Worm (Caenorhabditis elegans) whole organism, early embryonic: ENCODE data around the gene bnc-1.

Experiments used
- B0310.2 ChIP-seq: sonication (generic microtip); optimal IDR thresholded peaks from 2 replicates; lab custom pipeline; 2016; ENCODE audit warnings: mild to moderate bottlenecking, missing genetic modification characterization, missing compliant biosample characterization
- F13C5.2 ChIP-seq: sonication (generic microtip); optimal IDR thresholded peaks from 2 replicates; lab custom pipeline; 2017; ENCODE audit warnings: mild to moderate bottlenecking, missing genetic modification characterization, inconsistent platforms, missing compliant biosample characterization
- aly-1 ChIP-seq: sonication (generic microtip); optimal IDR thresholded peaks from 2 replicates; lab custom pipeline; 2016; ENCODE audit warnings: missing genetic modification characterization, missing compliant biosample characterization
- ama-1 ChIP-seq: fragments of 150-350 bp; optimal IDR thresholded peaks from 2 replicates; lab custom pipeline; 2014
- ceh-13 ChIP-seq: fragments of 200-800 bp; sonication (Bioruptor generic); optimal IDR thresholded peaks from 2 replicates; lab custom pipeline; 2018; ENCODE audit warnings: mild to moderate bottlenecking, missing genetic modification characterization, missing compliant biosample characterization
- ceh-36 ChIP-seq: sonication (generic microtip); optimal IDR thresholded peaks from 2 replicates; lab custom pipeline; 2016; ENCODE audit warnings: missing genetic modification characterization, inconsistent platforms, missing compliant biosample characterization
- ets-7 ChIP-seq: sonication (generic microtip); optimal IDR thresholded peaks from 2 replicates; lab custom pipeline; 2016; ENCODE audit warnings: missing genotype, missing genetic modification characterization, missing compliant biosample characterization
- flt-1 ChIP-seq: fragments of 200-800 bp; sonication (Bioruptor generic); IDR thresholded peaks from 2 replicates; pipeline ENCODE4 v1.3.6; 2022; ENCODE audit warnings: missing genetic modification characterization, missing compliant biosample characterization
- hmbx-1 ChIP-seq: sonication (generic microtip); optimal IDR thresholded peaks from 2 replicates; lab custom pipeline; 2016; ENCODE audit warnings: mild to moderate bottlenecking, missing genetic modification characterization, missing compliant biosample characterization
- hmg-4 ChIP-seq: fragments of 200-800 bp; sonication (Bioruptor generic); optimal IDR thresholded peaks from 2 replicates; lab custom pipeline; 2018; ENCODE audit warnings: mild to moderate bottlenecking, missing genetic modification characterization, missing compliant biosample characterization
- hnd-1 ChIP-seq: sonication (generic microtip); optimal IDR thresholded peaks from 2 replicates; lab custom pipeline; 2016; ENCODE audit warnings: missing genetic modification characterization, missing compliant biosample characterization
- pes-1 ChIP-seq: fragments of 200-800 bp; sonication (Bioruptor generic); IDR thresholded peaks from 2 replicates; pipeline ENCODE4 v1.3.6; 2022; ENCODE audit warnings: missing genetic modification reagents, missing genetic modification characterization, missing compliant biosample characterization
- scrt-1 ChIP-seq: fragments of 200-800 bp; sonication (Bioruptor generic); IDR thresholded peaks from 2 replicates; pipeline ENCODE4 v1.3.6; 2022; ENCODE audit warnings: missing genetic modification characterization, missing compliant biosample characterization
- sea-1 ChIP-seq: fragments of 200-800 bp; sonication (Bioruptor generic); conservative IDR thresholded peaks from 2 replicates; pipeline ENCODE4 v1.3.6; 2022; ENCODE audit warnings: missing genetic modification characterization, missing compliant biosample characterization
- tbx-11 ChIP-seq: fragments of 200-800 bp; sonication (Bioruptor generic); IDR thresholded peaks from 2 replicates; pipeline ENCODE4 v1.3.6; 2022; ENCODE audit warnings: missing genetic modification characterization, missing compliant biosample characterization
- tbx-37 ChIP-seq: fragments of 200-800 bp; sonication (Bioruptor generic); conservative IDR thresholded peaks from 2 replicates; pipeline ENCODE4 v1.3.6; 2022; ENCODE audit warnings: missing genetic modification reagents, missing genetic modification characterization, missing compliant biosample characterization
- tra-4 ChIP-seq: sonication (generic microtip); optimal IDR thresholded peaks from 2 replicates; lab custom pipeline; 2017; ENCODE audit warnings: missing genetic modification characterization, missing compliant biosample characterization

The bnc-1 gene

DNA sequence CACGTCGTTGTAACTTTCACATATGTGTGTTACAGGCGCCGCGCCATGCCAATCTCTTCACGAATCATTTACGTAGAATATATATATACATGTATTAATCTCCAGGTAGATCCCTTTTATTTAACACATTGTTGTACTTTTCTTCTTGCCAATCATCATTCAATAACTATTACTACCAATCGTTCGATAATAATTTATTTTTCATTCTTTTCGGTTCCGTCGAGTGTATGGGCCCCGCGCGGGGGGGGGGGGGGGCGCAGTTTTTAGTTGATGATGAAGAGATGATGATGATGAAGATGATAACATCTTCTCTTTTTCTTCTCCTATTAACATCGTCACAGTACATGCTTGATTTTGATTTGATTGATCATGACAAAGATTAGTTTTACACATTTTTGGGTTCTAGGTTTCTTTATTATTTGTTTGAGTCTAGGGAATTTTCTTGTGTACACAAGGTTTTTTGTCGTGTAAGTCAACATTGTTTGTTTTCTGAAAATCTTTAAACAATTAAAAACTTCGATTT is 22.5 kb upstream of the bnc-1 start:
- no peak for TF ChIP-seq tra-4
- no peak for TF ChIP-seq tbx-11
- no peak for TF ChIP-seq hnd-1 (tag; lab: Kevin White, UChicago)
- TF ChIP-seq hmbx-1 (tag; lab: Kevin White, UChicago), result no peak
- TF ChIP-seq ceh-36, result no peak
- TF ChIP-seq sea-1 (GFP tag; lab: Robert Waterston, UW), result no peak
- TF ChIP-seq scrt-1, result no peak
- no peak for TF ChIP-seq B0310.2 (tag; lab: Kevin White, UChicago)
- TF ChIP-seq flt-1 (GFP tag; lab: Robert Waterston, UW), result no peak
- no peak for TF ChIP-seq pes-1 (GFP tag; lab: Robert Waterston, UW)
- no peak for TF ChIP-seq aly-1 (tag; lab: Kevin White, UChicago)
- no peak for TF ChIP-seq hmg-4
- TF ChIP-seq ceh-13 (GFP tag; lab: Kevin White, UChicago), result no peak
- TF ChIP-seq ama-1 (lab: Kevin White, UChicago), result no peak
- no peak for TF ChIP-seq F13C5.2 (tag; lab: Kevin White, UChicago)
- no peak for TF ChIP-seq tbx-37
- TF ChIP-seq ets-7, result no peak

DNA sequence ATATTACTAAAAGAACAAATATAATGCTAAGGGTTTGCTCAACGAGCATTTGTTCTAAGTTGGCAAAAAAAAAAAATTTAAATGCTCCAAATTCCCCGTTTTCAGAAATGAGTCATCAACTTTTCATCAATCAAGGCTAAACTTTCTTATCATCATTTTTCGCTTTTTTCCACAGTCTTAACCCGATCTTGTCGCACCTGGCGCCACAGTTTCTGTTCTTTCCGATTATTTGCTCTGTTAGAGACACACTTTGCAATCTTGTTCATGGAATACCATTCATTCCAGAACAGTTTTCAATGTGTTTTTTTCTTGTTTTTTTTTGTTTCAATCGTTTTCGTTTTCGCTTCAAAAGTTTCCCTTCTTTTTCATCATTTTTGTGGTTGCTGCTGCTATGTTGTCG is 21.3 kb upstream of the bnc-1 start:
- no peak for TF ChIP-seq tra-4
- TF ChIP-seq ceh-36, result no peak
- no peak for TF ChIP-seq ama-1 (lab: Kevin White, UChicago)
- TF ChIP-seq flt-1 (GFP tag; lab: Robert Waterston, UW), result no peak
- TF ChIP-seq hmg-4, result no peak
- no peak for TF ChIP-seq tbx-37
- TF ChIP-seq sea-1 (GFP tag; lab: Robert Waterston, UW), result no peak
- TF ChIP-seq hmbx-1 (tag; lab: Kevin White, UChicago), result no peak
- no peak for TF ChIP-seq hnd-1 (tag; lab: Kevin White, UChicago)
- no peak for TF ChIP-seq pes-1 (GFP tag; lab: Robert Waterston, UW)
- no peak for TF ChIP-seq aly-1 (tag; lab: Kevin White, UChicago)
- TF ChIP-seq F13C5.2 (tag; lab: Kevin White, UChicago), result no peak

DNA sequence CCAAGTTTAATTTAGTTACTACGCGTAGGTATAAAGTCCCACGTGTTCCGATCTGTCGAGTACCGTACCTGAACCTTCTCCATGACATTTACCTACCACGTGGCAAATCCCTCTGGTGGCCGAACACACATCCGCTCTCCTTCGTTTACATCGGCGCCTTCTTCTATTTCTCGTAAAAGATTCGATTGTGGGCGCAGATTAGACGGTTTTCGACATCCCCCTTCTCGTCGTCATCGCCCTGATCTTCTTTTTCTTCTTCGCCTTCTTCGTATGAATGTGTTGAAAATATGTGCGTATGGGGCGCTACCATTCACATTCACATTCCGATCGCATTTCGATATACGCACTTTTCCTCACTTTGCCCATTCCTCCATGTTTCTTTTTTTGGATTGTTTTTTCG is 19.9 kb upstream of the bnc-1 start:
- TF ChIP-seq B0310.2 (tag; lab: Kevin White, UChicago) (no peak), sea-1 (GFP tag; lab: Robert Waterston, UW) (no peak), hmg-4 (no peak), flt-1 (GFP tag; lab: Robert Waterston, UW) (no peak), hmbx-1 (tag; lab: Kevin White, UChicago) (no peak), tbx-37 (no peak), F13C5.2 (tag; lab: Kevin White, UChicago) (no peak), pes-1 (GFP tag; lab: Robert Waterston, UW) (no peak), ceh-13 (GFP tag; lab: Kevin White, UChicago) (no peak), tbx-11 (no peak), ets-7 (no peak), hnd-1 (tag; lab: Kevin White, UChicago) (no peak), aly-1 (tag; lab: Kevin White, UChicago) (no peak), ama-1 (lab: Kevin White, UChicago) (no peak), scrt-1 (no peak), tra-4 (no peak), ceh-36 (no peak)

DNA sequence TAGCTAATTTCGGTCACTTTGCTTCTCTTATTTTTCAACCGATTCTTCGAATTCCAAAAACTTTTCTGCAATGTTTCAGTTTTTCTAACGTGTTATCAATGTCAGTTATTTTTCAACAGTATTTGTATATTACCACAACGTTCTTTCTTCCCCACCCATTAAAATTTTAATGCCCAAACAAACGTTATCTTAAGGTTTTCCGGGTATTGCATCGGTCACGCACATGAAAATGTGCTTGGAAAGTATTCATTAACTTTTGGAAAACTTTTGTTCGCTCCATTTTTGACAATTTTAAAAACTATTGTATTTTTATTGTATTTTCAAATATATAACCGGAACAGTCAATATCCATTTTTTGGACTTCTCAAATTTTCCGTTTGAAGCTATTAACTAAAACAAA is 19.3 kb upstream of the bnc-1 start:
- TF ChIP-seq ama-1 (lab: Kevin White, UChicago) (no peak), hmbx-1 (tag; lab: Kevin White, UChicago) (no peak), scrt-1 (no peak), pes-1 (GFP tag; lab: Robert Waterston, UW) (no peak), tra-4 (no peak), tbx-37 (no peak), aly-1 (tag; lab: Kevin White, UChicago) (no peak), ets-7 (no peak), ceh-13 (GFP tag; lab: Kevin White, UChicago) (no peak), F13C5.2 (tag; lab: Kevin White, UChicago) (no peak), B0310.2 (tag; lab: Kevin White, UChicago) (no peak), ceh-36 (no peak), tbx-11 (no peak), hnd-1 (tag; lab: Kevin White, UChicago) (no peak), flt-1 (GFP tag; lab: Robert Waterston, UW) (no peak), sea-1 (GFP tag; lab: Robert Waterston, UW) (no peak), hmg-4 (no peak)

DNA sequence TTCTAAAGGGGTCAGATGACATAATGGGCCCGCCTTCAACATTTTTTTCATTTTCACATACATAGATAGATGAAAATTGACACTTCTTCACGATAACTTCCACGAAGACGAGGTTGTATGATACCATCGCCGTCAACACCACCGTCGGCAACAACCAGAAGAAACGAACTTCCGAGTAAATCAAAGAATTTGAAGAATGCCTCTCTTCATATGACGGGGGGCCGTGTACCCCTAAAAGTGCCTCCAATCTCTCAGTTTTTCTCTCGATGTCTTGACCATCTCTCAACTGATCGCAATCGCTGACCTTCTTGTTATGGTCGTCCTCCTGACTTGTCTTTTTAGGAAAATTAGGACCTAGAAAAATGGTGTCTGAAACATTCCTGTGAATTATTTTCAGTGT is 18.7 kb upstream of the bnc-1 start:
- TF ChIP-seq tbx-37, result no peak
- TF ChIP-seq flt-1 (GFP tag; lab: Robert Waterston, UW), result no peak
- no peak for TF ChIP-seq ets-7
- TF ChIP-seq aly-1 (tag; lab: Kevin White, UChicago), result no peak
- no peak for TF ChIP-seq scrt-1
- no peak for TF ChIP-seq pes-1 (GFP tag; lab: Robert Waterston, UW)
- no peak for TF ChIP-seq ceh-13 (GFP tag; lab: Kevin White, UChicago)
- TF ChIP-seq sea-1 (GFP tag; lab: Robert Waterston, UW), result no peak

DNA sequence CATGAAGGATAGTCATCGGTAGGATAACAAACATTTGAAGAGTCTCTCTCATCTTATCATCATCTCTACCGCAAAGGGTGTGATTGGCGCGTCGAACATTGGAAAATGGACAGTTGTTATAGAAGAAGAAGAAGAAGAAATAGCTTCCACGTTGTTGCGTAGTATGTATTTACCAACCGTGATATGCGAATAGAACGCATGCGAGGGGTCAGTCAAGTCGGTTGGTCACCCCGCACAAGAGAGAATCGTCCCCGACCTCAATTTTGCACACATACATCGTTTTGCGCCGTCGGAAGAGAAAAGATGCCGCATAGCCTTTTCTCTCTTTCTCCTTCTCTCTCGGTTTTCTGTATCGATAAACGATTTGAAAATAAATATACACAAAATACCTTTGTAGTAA is 18.2 kb upstream of the bnc-1 start:
- peak; percentile 2 for TF ChIP-seq hmg-4
- no peak for TF ChIP-seq sea-1 (GFP tag; lab: Robert Waterston, UW)

DNA sequence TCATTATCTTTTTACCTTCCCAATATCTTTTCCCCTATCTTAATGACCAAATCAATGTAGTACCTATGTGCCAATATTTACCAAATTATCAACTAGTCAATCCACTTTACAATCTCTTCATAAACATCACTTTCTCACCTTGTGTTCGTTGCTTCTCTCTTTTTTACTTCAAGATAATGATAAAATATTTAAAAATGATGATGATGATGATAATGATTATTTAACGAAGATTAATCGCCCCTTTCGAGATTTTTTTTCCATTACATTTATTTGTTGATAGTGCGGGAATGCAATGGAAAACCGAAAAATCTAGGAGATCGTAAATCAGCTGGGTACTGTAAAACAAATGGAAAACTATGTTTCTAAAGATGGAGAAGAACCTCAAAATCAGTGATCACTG is 17.2 kb upstream of the bnc-1 start:
- TF ChIP-seq tbx-11 (no peak), ceh-13 (GFP tag; lab: Kevin White, UChicago) (no peak), ceh-36 (no peak), ets-7 (no peak), scrt-1 (no peak), aly-1 (tag; lab: Kevin White, UChicago) (no peak), hnd-1 (tag; lab: Kevin White, UChicago) (no peak), ama-1 (lab: Kevin White, UChicago) (no peak), hmbx-1 (tag; lab: Kevin White, UChicago) (no peak), flt-1 (GFP tag; lab: Robert Waterston, UW) (no peak), pes-1 (GFP tag; lab: Robert Waterston, UW) (no peak), tbx-37 (no peak), hmg-4 (no peak), tra-4 (no peak), F13C5.2 (tag; lab: Kevin White, UChicago) (no peak), sea-1 (GFP tag; lab: Robert Waterston, UW) (no peak)
